Fruit fly (Drosophila melanogaster): ENCODE results near the gene Fbp1.

- no peak for TF ChIP-seq CG8478 (optimal IDR thresholded peaks at IDR 0.05)
- no peak for TF ChIP-seq psq (optimal IDR thresholded peaks at IDR 0.05)
- TF ChIP-seq EcR (GFP tag; optimal IDR thresholded peaks at IDR 0.05), result no peak
- TF ChIP-seq usp (GFP tag; optimal IDR thresholded peaks at IDR 0.05), result no peak
Observed at dm6 chr3L:14132848-14133392, 35.1 kb upstream of the Fbp1 start.

Data from whole organism.